Fruit fly (Drosophila melanogaster): ENCODE data around the gene Rbsn-5.
A peak's percentile ranks its signal among the peaks of the same experiment; 100 is the strongest.

Rbsn-5 gene

DNA sequence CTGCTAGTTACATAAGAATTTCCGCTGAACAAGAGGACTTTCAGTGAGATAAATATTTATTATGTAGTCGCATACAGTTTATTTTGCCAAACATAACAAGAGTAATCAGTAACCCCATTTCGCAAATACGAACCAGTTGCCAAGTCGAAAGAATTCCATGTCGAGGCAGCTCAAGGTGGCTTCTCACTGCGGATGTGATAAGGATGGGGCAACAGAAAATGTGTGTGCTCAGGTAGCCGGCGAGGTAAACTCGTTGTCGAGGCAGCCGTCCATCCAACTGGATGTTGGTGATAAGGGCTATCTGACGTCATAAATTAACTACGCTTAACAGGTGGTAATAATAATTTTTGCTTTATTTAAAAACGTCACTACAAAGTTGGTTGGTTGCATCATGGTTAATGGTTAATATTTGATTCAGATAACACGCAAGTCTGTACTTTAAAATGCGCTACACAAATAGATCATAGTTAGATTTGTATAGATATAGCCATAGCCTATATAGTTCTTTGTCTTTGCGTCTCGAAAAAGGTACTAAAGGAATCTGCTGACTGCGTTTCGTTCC lies 42.9 kb upstream of the Rbsn-5 start:
- TF ChIP-seq CG17328 (GFP tag; IDR thresholded peaks at IDR 0.05) (no peak), BtbVII (GFP tag; optimal IDR thresholded peaks at IDR 0.05) (peak; percentile 82), CG2199 (GFP tag; IDR thresholded peaks at IDR 0.05) (0 out of 3 replicates have a peak, but pooled peaks have one; percentile 29), exex (tag; optimal IDR thresholded peaks at IDR 0.05) (peak; percentile 91), CG15479 (GFP tag; optimal IDR thresholded peaks at IDR 0.05) (peak; percentile 92), Pdp1 (GFP tag; optimal IDR thresholded peaks at IDR 0.05) (peak in 1 of 2 experiments; percentile 61), sug (tag; optimal IDR thresholded peaks at IDR 0.05) (peak; percentile 55), CG34376 (GFP tag; optimal IDR thresholded peaks at IDR 0.05) (peak; percentile 48), CG13296 (GFP tag; optimal IDR thresholded peaks at IDR 0.05) (peak; percentile 31), pros (GFP tag; optimal IDR thresholded peaks at IDR 0.05) (no peak), CG7987 (GFP tag; optimal IDR thresholded peaks at IDR 0.05) (no peak)

- TF ChIP-seq phol (tag; optimal IDR thresholded peaks at IDR 0.05), result no peak
- TF ChIP-seq NC2β (GFP tag; optimal IDR thresholded peaks at IDR 0.05), result no peak
- no peak for TF ChIP-seq CG7839 (tag; optimal IDR thresholded peaks at IDR 0.05)
- no peak for TF ChIP-seq Six4 (GFP tag; optimal IDR thresholded peaks at IDR 0.05)
- TF ChIP-seq Ada2b (GFP tag; IDR thresholded peaks at IDR 0.05), result no peak
- no peak for TF ChIP-seq CG11085 (GFP tag; IDR thresholded peaks at IDR 0.05)
- TF ChIP-seq row (GFP tag; IDR thresholded peaks at IDR 0.05), result no peak
- no peak for TF ChIP-seq ci (GFP tag; IDR thresholded peaks at IDR 0.05)
- no peak for TF ChIP-seq CG6854 (GFP tag; optimal IDR thresholded peaks at IDR 0.05)
- no peak for TF ChIP-seq her (GFP tag; optimal IDR thresholded peaks at IDR 0.05)
- TF ChIP-seq CG4707 (GFP tag; optimal IDR thresholded peaks at IDR 0.05), result no peak
- no peak for TF ChIP-seq CG8388 (GFP tag; optimal IDR thresholded peaks at IDR 0.05)
- peak; percentile 70 for TF ChIP-seq MBD-R2 (GFP tag; IDR thresholded peaks at IDR 0.05)
- TF ChIP-seq CG6175 (GFP tag; IDR thresholded peaks at IDR 0.05), result no peak
- TF ChIP-seq sqz (GFP tag; optimal IDR thresholded peaks at IDR 0.05), result no peak
- no peak for TF ChIP-seq Kr (GFP tag; optimal IDR thresholded peaks at IDR 0.05)
- TF ChIP-seq bbx (GFP tag; IDR thresholded peaks at IDR 0.05; ENCODE audit: partially characterized antibody), result no peak; the same call in 1 of the 2 replicates
- no peak for TF ChIP-seq bigmax (GFP tag; optimal IDR thresholded peaks at IDR 0.05)
- TF ChIP-seq sens (GFP tag), result peak; percentile 30
- TF ChIP-seq btn (GFP tag; optimal IDR thresholded peaks at IDR 0.05), result no peak
- no peak for TF ChIP-seq tgo (GFP tag; IDR thresholded peaks at IDR 0.05)
- no peak for TF ChIP-seq CG6272 (GFP tag; IDR thresholded peaks at IDR 0.05)
- peak; percentile 57 for TF ChIP-seq YL-1 (GFP tag; optimal IDR thresholded peaks at IDR 0.05)
- TF ChIP-seq Rfx (GFP tag; IDR thresholded peaks at IDR 0.05), result no peak
- no peak for TF ChIP-seq D19B (GFP tag; optimal IDR thresholded peaks at IDR 0.05)
- TF ChIP-seq CG34224 (GFP tag; IDR thresholded peaks at IDR 0.05; ENCODE audit: partially characterized antibody), result peak; percentile 41; the same call in 1 of the 3 replicates
- TF ChIP-seq yki (optimal IDR thresholded peaks at IDR 0.05), result no peak
- peak; percentile 96 for TF ChIP-seq CG2116 (GFP tag; optimal IDR thresholded peaks at IDR 0.05)
- TF ChIP-seq CG3995 (GFP tag; optimal IDR thresholded peaks at IDR 0.05), result peak; percentile 94
- TF ChIP-seq CG15011 (GFP tag; optimal IDR thresholded peaks at IDR 0.05), result no peak
- no peak for TF ChIP-seq CG3065 (GFP tag; optimal IDR thresholded peaks at IDR 0.05)
- no peak for TF ChIP-seq CG8924 (tag; optimal IDR thresholded peaks at IDR 0.05)
- TF ChIP-seq CG2199 (GFP tag; IDR thresholded peaks at IDR 0.05), result no peak
- no peak for TF ChIP-seq CG31365 (tag; optimal IDR thresholded peaks at IDR 0.05)
- TF ChIP-seq CG1529 (GFP tag; optimal IDR thresholded peaks at IDR 0.05), result no peak
- no peak for TF ChIP-seq CG11723 (GFP tag; optimal IDR thresholded peaks at IDR 0.05)
- TF ChIP-seq CG4820 (GFP tag; optimal IDR thresholded peaks at IDR 0.05), result no peak
- TF ChIP-seq Dp (GFP tag; optimal IDR thresholded peaks at IDR 0.05), result no peak
- TF ChIP-seq sd (tag; optimal IDR thresholded peaks at IDR 0.05), result no peak
Observed at dm6 chr2L:8123711-8124379, 35.8 kb upstream of the Rbsn-5 start, which contains the start of the genes mon2 and CG8673. mon2 (minus strand) TSS chr2L:8124010. CG8673 (plus strand) TSS chr2L:8124329.

All from whole organism, embryonic.